Worm (Caenorhabditis elegans): ENCODE results near the gene ZK721.4.

DNA sequence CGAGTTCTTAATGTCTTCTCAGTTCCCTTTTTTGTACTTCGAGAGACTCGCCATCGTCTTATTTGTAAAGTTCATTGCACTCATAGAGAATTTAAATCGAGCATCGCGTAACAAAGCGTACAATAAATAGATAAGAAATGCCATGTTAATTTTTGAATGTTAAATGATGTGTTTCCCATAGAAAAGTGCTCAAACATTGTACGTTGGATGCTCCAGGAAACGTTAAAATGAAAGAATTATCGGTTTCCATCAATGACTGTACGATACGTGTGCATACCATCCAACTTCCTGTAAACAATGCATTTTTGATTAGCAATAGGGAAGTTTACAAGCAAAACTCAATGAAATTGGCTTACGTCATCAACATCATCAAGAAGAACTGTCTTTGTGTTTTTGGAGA, 42.0 kb downstream of the ZK721.4 start:
- TF ChIP-seq ztf-4 (tag; optimal IDR thresholded peaks at IDR 0.05) (no peak), unc-62 (GFP tag; optimal IDR thresholded peaks at IDR 0.05) (no peak), zag-1 (tag; optimal IDR thresholded peaks at IDR 0.05) (no peak), egl-27 (tag; optimal IDR thresholded peaks at IDR 0.05) (no peak), ZK546.5 (tag; optimal IDR thresholded peaks at IDR 0.05) (no peak), pqm-1 (tag; optimal IDR thresholded peaks at IDR 0.05) (peak; percentile 71), nhr-23 (tag; optimal IDR thresholded peaks at IDR 0.05) (no peak), lin-15B (tag; optimal IDR thresholded peaks at IDR 0.05) (no peak)
